ENCODE assay signal across 5 worm cellular contexts in genomic region chrV:12552671-12553212, ce11.
TF ChIP-seq lines count a peak whose summit lies in the region.

Gene F45D3.4, minus strand, starts transcription at chrV:12553191.

TF ChIP-seq in whole organism, L1 larva, 84 proteins besides CTCF, POLR2A, EP300 and RAD21:
- peak in 1 of 2 experiments; percentile 13 for TF ChIP-seq lsy-2 (tag; optimal IDR thresholded peaks at IDR 0.05; lab: Kevin White, UChicago)
- no peak for TF ChIP-seq dsc-1 (tag; optimal IDR thresholded peaks at IDR 0.05; lab: Kevin White, UChicago)
- peak in 1 of 2 experiments; percentile 3 for TF ChIP-seq lin-35 (GFP tag; optimal IDR thresholded peaks at IDR 0.05; lab: Kevin White, UChicago)
- peak; percentile 15 for TF ChIP-seq ama-1 (optimal IDR thresholded peaks at IDR 0.05; lab: Kevin White, UChicago)
TF ChIP-seq in whole organism, L1 larva: peak in this region for 3.

TF ChIP-seq in whole organism, L2 larva, 48 proteins besides CTCF, POLR2A, EP300 and RAD21:
- TF ChIP-seq ama-1 (optimal IDR thresholded peaks at IDR 0.05; lab: Kevin White, UChicago) = peak; percentile 96
- TF ChIP-seq snpc-4 (tag; optimal IDR thresholded peaks at IDR 0.05; lab: Kevin White, UChicago) = no peak
TF ChIP-seq in whole organism, L2 larva: peak in this region for 1.

TF ChIP-seq in whole organism, L3 larva, 47 proteins besides CTCF, POLR2A, EP300 and RAD21:
- peak; percentile 90 for TF ChIP-seq ama-1 (optimal IDR thresholded peaks at IDR 0.05; lab: Kevin White, UChicago)
- TF ChIP-seq nhr-25 (tag; optimal IDR thresholded peaks at IDR 0.05; lab: Kevin White, UChicago) = peak; percentile 2
- TF ChIP-seq lin-39 (tag; optimal IDR thresholded peaks at IDR 0.05; lab: Kevin White, UChicago) = peak; percentile 41
- TF ChIP-seq zag-1 (tag; optimal IDR thresholded peaks at IDR 0.05; lab: Kevin White, UChicago) = no peak

TF ChIP-seq in whole organism, L4 larva, 104 proteins besides CTCF, POLR2A, EP300 and RAD21:
- no peak for TF ChIP-seq gei-8 (GFP tag; optimal IDR thresholded peaks at IDR 0.05; lab: Kevin White, UChicago)
- no peak for TF ChIP-seq lsy-2 (tag; optimal IDR thresholded peaks at IDR 0.05; lab: Kevin White, UChicago)
- no peak for TF ChIP-seq Y5F2A.4 (GFP tag; optimal IDR thresholded peaks at IDR 0.05; lab: Kevin White, UChicago)
- TF ChIP-seq T26A8.4 (GFP tag; IDR thresholded peaks at IDR 0.05; lab: Robert Waterston, UW) = peak; percentile 10; the same call in 1 of the 2 replicates
- no peak for TF ChIP-seq saeg-2 (GFP tag; IDR thresholded peaks at IDR 0.05; lab: Robert Waterston, UW)
- no peak for TF ChIP-seq zip-11 (GFP tag; IDR thresholded peaks at IDR 0.05; lab: Robert Waterston, UW)
- peak; percentile 6 for TF ChIP-seq mep-1 (tag; optimal IDR thresholded peaks at IDR 0.05; lab: Kevin White, UChicago)
- no peak for TF ChIP-seq F26F4.8 (GFP tag; conservative IDR thresholded peaks at IDR 0.05; lab: Robert Waterston, UW)
- TF ChIP-seq Y48G9A.11 (GFP tag; IDR thresholded peaks at IDR 0.05; lab: Robert Waterston, UW) = 0 out of 2 replicates have a peak, but pooled peaks have one; percentile 12
- peak; percentile 87 for TF ChIP-seq ama-1 (optimal IDR thresholded peaks at IDR 0.05; lab: Kevin White, UChicago)
- peak; percentile 55; the same call in 1 of the 2 replicates for TF ChIP-seq egl-43 (GFP tag; IDR thresholded peaks at IDR 0.05; lab: Robert Waterston, UW)
- no peak for TF ChIP-seq dmd-9 (GFP tag; IDR thresholded peaks at IDR 0.05; lab: Robert Waterston, UW)
- TF ChIP-seq daf-8 (GFP tag; IDR thresholded peaks at IDR 0.05; lab: Robert Waterston, UW) = no peak
- no peak for TF ChIP-seq spr-1 (tag; optimal IDR thresholded peaks at IDR 0.05; lab: Kevin White, UChicago)
- TF ChIP-seq nhr-10 (tag; optimal IDR thresholded peaks at IDR 0.05; lab: Kevin White, UChicago) = no peak
- TF ChIP-seq lir-3 (tag; optimal IDR thresholded peaks at IDR 0.05; lab: Kevin White, UChicago) = no peak
- no peak for TF ChIP-seq mdl-1 (tag; optimal IDR thresholded peaks at IDR 0.05; lab: Kevin White, UChicago)
- TF ChIP-seq aha-1 (tag; lab: Kevin White, UChicago) = peak; percentile 98
- no peak for TF ChIP-seq lin-1 (GFP tag; IDR thresholded peaks at IDR 0.05; lab: Robert Waterston, UW)
- TF ChIP-seq snpc-4 (tag; optimal IDR thresholded peaks at IDR 0.05; lab: Kevin White, UChicago) = no peak

TF ChIP-seq in whole organism, young adult, 124 proteins besides CTCF, POLR2A, EP300 and RAD21:
- TF ChIP-seq rcor-1 (GFP tag; IDR thresholded peaks at IDR 0.05; lab: Robert Waterston, UW) = 0 out of 2 replicates have a peak, but pooled peaks have one; percentile 20
- TF ChIP-seq madf-6 (GFP tag; IDR thresholded peaks at IDR 0.05; lab: Robert Waterston, UW) = no peak
- no peak for TF ChIP-seq unc-62 (GFP tag; optimal IDR thresholded peaks at IDR 0.05; lab: Kevin White, UChicago)
- no peak for TF ChIP-seq mcd-1 (GFP tag; IDR thresholded peaks at IDR 0.05; lab: Robert Waterston, UW)
- 0 out of 2 replicates have a peak, but pooled peaks have one; percentile 11 for TF ChIP-seq K11D2.4 (GFP tag; IDR thresholded peaks at IDR 0.05; lab: Robert Waterston, UW)
